Worm (Caenorhabditis elegans) whole organism, young adult: ENCODE measurements around the gene C06G1.1.

Source experiments
- ceh-100 ChIP-seq: fragments of 200-800 bp; sonication (Bioruptor generic); IDR thresholded peaks from 2 replicates; pipeline ENCODE4 v1.3.6; 2022; ENCODE audit warnings: missing genetic modification reagents, missing genetic modification characterization, missing compliant biosample characterization
- snpc-1.1 ChIP-seq: sonication (generic microtip); optimal IDR thresholded peaks from 2 replicates; lab custom pipeline; 2017; ENCODE audit warnings: missing genetic modification characterization, mild to moderate bottlenecking, missing compliant biosample characterization, antibody characterized with exemption, moderate library complexity, missing genotype, missing genetic modification reagents; ENCODE audit not compliant: insufficient read depth
- snpc-1.3 ChIP-seq: sonication (generic microtip); optimal IDR thresholded peaks from 2 replicates; lab custom pipeline; 2017; ENCODE audit warnings: missing genetic modification characterization, mild to moderate bottlenecking, missing compliant biosample characterization, antibody characterized with exemption, moderate library complexity, missing genotype, missing genetic modification reagents; ENCODE audit not compliant: insufficient read depth
- snpc-4 ChIP-seq, 5 experiments: fragments of 150-350 bp in 1 of 5; sonication (generic microtip) in 4 of 5; optimal IDR thresholded peaks; 2 replicates each; lab custom pipeline; 2014 to 2018; ENCODE audit warnings: missing genetic modification characterization in 5 of 5, missing biosample characterization in 3 of 5, antibody characterized with exemption in 2 of 5, mild to moderate bottlenecking in 2 of 5, missing compliant biosample characterization in 2 of 5, missing genotype in 2 of 5, moderate library complexity in 2 of 5, missing genetic modification reagents in 1 of 5

DNA sequence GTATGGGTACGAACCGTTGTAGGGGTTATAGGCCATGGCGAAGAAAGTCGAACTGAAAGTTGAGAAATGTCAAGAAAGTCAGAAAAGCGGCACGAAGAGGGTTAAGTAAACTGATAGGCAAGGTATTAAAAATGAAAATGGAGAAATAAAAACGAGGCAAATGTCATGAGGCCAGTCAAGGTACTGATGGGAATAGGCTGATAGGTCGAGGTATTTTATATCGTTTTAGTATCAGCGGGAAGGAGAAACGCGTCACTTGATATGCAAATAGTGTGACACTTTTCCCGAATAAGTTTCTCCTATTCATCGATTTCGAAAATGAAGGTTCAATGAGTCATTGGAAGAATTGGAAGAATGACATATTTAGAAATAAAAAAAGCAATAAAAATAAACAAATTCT, 44.5 kb downstream of the C06G1.1 start, which contains the start of gene F22H10.3:
- no peak for TF ChIP-seq ceh-100 (GFP tag; lab: Robert Waterston, UW)
- no peak for TF ChIP-seq snpc-4 (GFP tag; optimal IDR thresholded peaks at IDR 0.05; lab: Kevin White, UChicago)
- no peak for TF ChIP-seq snpc-4 (tag; optimal IDR thresholded peaks at IDR 0.05; lab: Kevin White, UChicago)
- TF ChIP-seq snpc-1.3 (tag; lab: Kevin White, UChicago): no peak
- no peak for TF ChIP-seq snpc-1.1 (tag; lab: Kevin White, UChicago)
